Worm (Caenorhabditis elegans) whole organism, mixed stage, embryonic: ENCODE results near the gene F01F1.14.

ENCODE experiments used
- nhr-12 ChIP-seq: fragments of 150-350 bp; optimal IDR thresholded peaks from 2 replicates; lab custom pipeline; 2014; ENCODE audit warnings: missing biosample characterization, missing genetic modification characterization
- unc-62 ChIP-seq: fragments of 150-350 bp; optimal IDR thresholded peaks from 2 replicates; lab custom pipeline; 2014; ENCODE audit warnings: missing biosample characterization, missing genetic modification reagents, missing genetic modification characterization

- TF ChIP-seq unc-62 (GFP tag; lab: Kevin White, UChicago) (no peak), nhr-12 (tag; lab: Kevin White, UChicago) (no peak)
Observed at ce11 chrIII:5925724-5926123, 43.0 kb upstream of the F01F1.14 start, which contains the start of the genes dnc-2 and bcl-7.
